Worm (Caenorhabditis elegans) whole organism, midembryonic: ENCODE results near the gene W08G11.5.

Experiments used
- T22C8.4 ChIP-seq: fragments of 200-800 bp; sonication (Bioruptor generic); IDR thresholded peaks from 2 replicates; pipeline ENCODE4 v1.3.6; 2022; ENCODE audit warnings: missing genetic modification characterization, missing compliant biosample characterization
- flt-1 ChIP-seq: fragments of 200-800 bp; sonication (Bioruptor generic); IDR thresholded peaks from 2 replicates; pipeline ENCODE4 v1.3.6; 2022; ENCODE audit warnings: missing genetic modification characterization, missing compliant biosample characterization
- klf-2 ChIP-seq: fragments of 200-800 bp; sonication (Bioruptor generic); conservative IDR thresholded peaks from 2 replicates; pipeline ENCODE4 v1.3.6; 2022; ENCODE audit warnings: missing genetic modification reagents, missing genetic modification characterization, missing compliant biosample characterization
- ztf-23 ChIP-seq: fragments of 200-800 bp; sonication (Bioruptor generic); IDR thresholded peaks from 2 replicates; pipeline ENCODE4 v1.3.6; 2022; ENCODE audit warnings: missing genetic modification reagents, missing genetic modification characterization, missing compliant biosample characterization
- ztf-29 ChIP-seq: fragments of 200-800 bp; sonication (Bioruptor generic); IDR thresholded peaks from 2 replicates; pipeline ENCODE4 v1.3.6; 2022; ENCODE audit warnings: missing genetic modification reagents, missing genetic modification characterization, missing compliant biosample characterization

- no peak for TF ChIP-seq flt-1 (GFP tag; lab: Robert Waterston, UW)
- TF ChIP-seq T22C8.4 (GFP tag; lab: Robert Waterston, UW) = no peak
- TF ChIP-seq ztf-29 (GFP tag; lab: Robert Waterston, UW) = no peak
- TF ChIP-seq ztf-23 (GFP tag; lab: Robert Waterston, UW) = no peak
- TF ChIP-seq klf-2 (GFP tag; lab: Robert Waterston, UW) = no peak
Measured at ce11 chrV:16342258-16342618, 4.1 kb downstream of the W08G11.5 start, which contains the start of gene nhr-193.
